Fruit fly (Drosophila melanogaster) whole organism, larva: ENCODE results near the gene CG16798.

Experiments used
- noc ChIP-seq: fragments of 200-800 bp; sonication (Bioruptor generic); optimal IDR thresholded peaks from 3 replicates; lab custom pipeline; 2019; ENCODE audit warnings: missing biosample characterization, mild to moderate bottlenecking, missing genetic modification characterization, moderate library complexity

CG16798 gene

dm6 chr2L:20382141-20382815 is at the start of gene CG16798:
Gene CG16798, minus strand, starts transcription at chr2L:20382356.
- no peak for TF ChIP-seq noc

dm6 chr2L:20431210-20431609 is 49.1 kb upstream of the CG16798 start:
- TF ChIP-seq noc, result no peak

- TF ChIP-seq noc, result no peak
Observed at dm6 chr2L:20429458-20429857, 47.3 kb upstream of the CG16798 start.

dm6 chr2L:20428756-20429408 is 46.7 kb upstream of the CG16798 start:
- peak; percentile 35 for TF ChIP-seq noc

dm6 chr2L:20428382-20428755 is 46.2 kb upstream of the CG16798 start:
- no peak for TF ChIP-seq noc

- no peak for TF ChIP-seq noc
Observed at dm6 chr2L:20427401-20427800, 45.2 kb upstream of the CG16798 start.

- no peak for TF ChIP-seq noc
Observed at dm6 chr2L:20425854-20426396, 43.8 kb upstream of the CG16798 start, which contains the start of gene CG31688. Gene CG31688, plus strand, starts transcription at chr2L:20426199.

- TF ChIP-seq noc, result no peak
Observed at dm6 chr2L:20424560-20424959, 42.4 kb upstream of the CG16798 start, which contains the start of gene CG15130. Gene CG15130, minus strand, starts transcription at chr2L:20424660.

- no peak for TF ChIP-seq noc
Observed at dm6 chr2L:20420035-20420434, 37.9 kb upstream of the CG16798 start.

- peak; percentile 38 for TF ChIP-seq noc
Observed at dm6 chr2L:20417597-20418286, 35.6 kb upstream of the CG16798 start.

- TF ChIP-seq noc, result peak; percentile 41
Observed at dm6 chr2L:20416754-20417563, 34.8 kb upstream of the CG16798 start, which contains the start of the genes CG10949 and Arpc2. Gene CG10949, minus strand, starts transcription at chr2L:20416918. Gene Arpc2, plus strand, starts transcription at chr2L:20417057.

- TF ChIP-seq noc, result no peak
Observed at dm6 chr2L:20414750-20415211, 32.6 kb upstream of the CG16798 start, which contains the start of gene CG10947. Gene CG10947, minus strand, starts transcription at chr2L:20414800.

- TF ChIP-seq noc, result no peak
Observed at dm6 chr2L:20413826-20414225, 31.7 kb upstream of the CG16798 start.

dm6 chr2L:20401408-20401807 is 19.3 kb upstream of the CG16798 start:
- no peak for TF ChIP-seq noc

- no peak for TF ChIP-seq noc
Observed at dm6 chr2L:20400875-20401274, 18.7 kb upstream of the CG16798 start.

- no peak for TF ChIP-seq noc
Observed at dm6 chr2L:20399239-20399638, 17.1 kb upstream of the CG16798 start.
